Worm (Caenorhabditis elegans) whole organism, late embryonic: ENCODE data around the gene Y43F8B.20.
A peak's percentile ranks its signal among the peaks of the same experiment; 100 is the strongest.

ENCODE experiments used
- C08G9.2 ChIP-seq: sonication (generic microtip); optimal IDR thresholded peaks from 2 replicates; lab custom pipeline; 2016; ENCODE audit warnings: mild to moderate bottlenecking, missing genetic modification characterization, moderate library complexity, missing compliant biosample characterization
- C38D4.7 ChIP-seq: fragments of 200-800 bp; sonication (Bioruptor generic); optimal IDR thresholded peaks from 2 replicates; lab custom pipeline; 2018; ENCODE audit warnings: mild to moderate bottlenecking, missing genetic modification characterization, moderate library complexity, missing compliant biosample characterization
- F13H6.1 ChIP-seq: sonication (generic microtip); optimal IDR thresholded peaks from 2 replicates; lab custom pipeline; 2016; ENCODE audit warnings: missing genetic modification characterization, missing compliant biosample characterization
- T23F11.4 ChIP-seq: fragments of 200-800 bp; sonication (Bioruptor generic); optimal IDR thresholded peaks from 2 replicates; lab custom pipeline; 2018; ENCODE audit warnings: mild to moderate bottlenecking, missing genetic modification characterization, missing compliant biosample characterization
- ahr-1 ChIP-seq: sonication (generic microtip); optimal IDR thresholded peaks from 2 replicates; lab custom pipeline; 2016; ENCODE audit warnings: missing genetic modification characterization, missing compliant biosample characterization
- ceh-18 ChIP-seq: sonication (generic microtip); optimal IDR thresholded peaks from 2 replicates; lab custom pipeline; 2016; ENCODE audit warnings: missing genetic modification characterization, missing compliant biosample characterization
- ceh-2 ChIP-seq: sonication (generic microtip); optimal IDR thresholded peaks from 2 replicates; lab custom pipeline; 2016; ENCODE audit warnings: missing genotype, missing genetic modification characterization, missing compliant biosample characterization
- ceh-22 ChIP-seq: sonication (generic microtip); optimal IDR thresholded peaks from 2 replicates; lab custom pipeline; 2017; ENCODE audit warnings: missing biosample characterization, missing genetic modification characterization
- ceh-24 ChIP-seq: sonication (generic microtip); optimal IDR thresholded peaks from 2 replicates; lab custom pipeline; 2016; ENCODE audit warnings: mild to moderate bottlenecking, missing genetic modification characterization, missing compliant biosample characterization
- ceh-34 ChIP-seq: sonication (generic microtip); optimal IDR thresholded peaks from 2 replicates; lab custom pipeline; 2016; ENCODE audit warnings: mild to moderate bottlenecking, missing genetic modification characterization, missing compliant biosample characterization
- ceh-48 ChIP-seq: sonication (generic microtip); optimal IDR thresholded peaks from 2 replicates; lab custom pipeline; 2016; ENCODE audit warnings: missing genetic modification characterization, inconsistent platforms, missing compliant biosample characterization
- ceh-9 ChIP-seq: sonication (generic microtip); optimal IDR thresholded peaks from 2 replicates; lab custom pipeline; 2016; ENCODE audit warnings: mild to moderate bottlenecking, missing genetic modification characterization, inconsistent platforms, missing compliant biosample characterization
- che-1 ChIP-seq: sonication (generic microtip); optimal IDR thresholded peaks from 2 replicates; lab custom pipeline; 2016; ENCODE audit warnings: mild to moderate bottlenecking, missing genetic modification characterization, missing compliant biosample characterization
- dmd-4 ChIP-seq: sonication (generic microtip); optimal IDR thresholded peaks from 2 replicates; lab custom pipeline; 2016; ENCODE audit warnings: borderline replicate concordance, missing genetic modification characterization, missing compliant biosample characterization
- dve-1 ChIP-seq: sonication (generic microtip); optimal IDR thresholded peaks from 2 replicates; lab custom pipeline; 2017; ENCODE audit warnings: antibody characterized with exemption, mild to moderate bottlenecking, missing genetic modification characterization, missing compliant biosample characterization
- elt-2 ChIP-seq: sonication (generic microtip); optimal IDR thresholded peaks from 2 replicates; lab custom pipeline; 2016; ENCODE audit warnings: missing genetic modification reagents, missing genetic modification characterization, missing compliant biosample characterization
- elt-4 ChIP-seq: sonication (generic microtip); optimal IDR thresholded peaks from 2 replicates; lab custom pipeline; 2016; ENCODE audit warnings: missing genetic modification characterization, missing compliant biosample characterization
- ets-4 ChIP-seq: sonication (generic microtip); optimal IDR thresholded peaks from 2 replicates; lab custom pipeline; 2016; ENCODE audit warnings: missing genetic modification characterization, missing compliant biosample characterization
- eyg-1 ChIP-seq: sonication (generic microtip); optimal IDR thresholded peaks from 2 replicates; lab custom pipeline; 2016; ENCODE audit warnings: missing genotype, missing genetic modification characterization, missing compliant biosample characterization
- fkh-10 ChIP-seq: fragments of 150-350 bp; optimal IDR thresholded peaks from 2 replicates; lab custom pipeline; 2014; ENCODE audit warnings: missing biosample characterization, missing genetic modification reagents, missing genetic modification characterization
- fkh-6 ChIP-seq: sonication (generic microtip); optimal IDR thresholded peaks from 2 replicates; lab custom pipeline; 2016; ENCODE audit warnings: missing genetic modification characterization, missing compliant biosample characterization
- hlh-13 ChIP-seq: fragments of 200-800 bp; sonication (Bioruptor generic); optimal IDR thresholded peaks from 2 replicates; lab custom pipeline; 2018; ENCODE audit warnings: mild to moderate bottlenecking, missing genetic modification characterization, missing compliant biosample characterization
- hlh-15 ChIP-seq: sonication (generic microtip); optimal IDR thresholded peaks from 2 replicates; lab custom pipeline; 2016; ENCODE audit warnings: missing genetic modification characterization, missing compliant biosample characterization
- hlh-6 ChIP-seq: sonication (generic microtip); optimal IDR thresholded peaks from 2 replicates; lab custom pipeline; 2016; ENCODE audit warnings: missing genotype, missing genetic modification characterization, missing compliant biosample characterization
- hlh-8 ChIP-seq: sonication (generic microtip); optimal IDR thresholded peaks from 2 replicates; lab custom pipeline; 2016; ENCODE audit warnings: missing genotype, missing genetic modification characterization, missing compliant biosample characterization
- lim-6 ChIP-seq: sonication (generic microtip); optimal IDR thresholded peaks from 2 replicates; lab custom pipeline; 2016; ENCODE audit warnings: missing genetic modification characterization, missing compliant biosample characterization
- lin-11 ChIP-seq: fragments of 200-800 bp; sonication (Bioruptor generic); optimal IDR thresholded peaks from 2 replicates; lab custom pipeline; 2018; ENCODE audit warnings: mild to moderate bottlenecking, missing genetic modification characterization, missing compliant biosample characterization
- nfya-1 ChIP-seq: sonication (generic microtip); optimal IDR thresholded peaks from 2 replicates; lab custom pipeline; 2017; ENCODE audit warnings: missing genetic modification characterization, mild to moderate bottlenecking, missing compliant biosample characterization, antibody characterized with exemption, moderate library complexity
- nhr-11 ChIP-seq: fragments of 150-350 bp; optimal IDR thresholded peaks from 2 replicates; lab custom pipeline; 2014; ENCODE audit warnings: missing biosample characterization, missing genetic modification characterization
- nhr-232 ChIP-seq: sonication (generic microtip); optimal IDR thresholded peaks from 2 replicates; lab custom pipeline; 2016; ENCODE audit warnings: missing genetic modification characterization, missing compliant biosample characterization
- pag-3 ChIP-seq: sonication (generic microtip); optimal IDR thresholded peaks from 2 replicates; lab custom pipeline; 2016; ENCODE audit warnings: missing compliant biosample characterization, missing genetic modification characterization, borderline replicate concordance
- pha-2 ChIP-seq: sonication (generic microtip); optimal IDR thresholded peaks from 2 replicates; lab custom pipeline; 2017; ENCODE audit warnings: mild to moderate bottlenecking, missing genetic modification characterization, missing compliant biosample characterization
- pros-1 ChIP-seq: fragments of 150-350 bp; optimal IDR thresholded peaks from 2 replicates; lab custom pipeline; 2014; ENCODE audit warnings: missing biosample characterization, missing genetic modification reagents, missing genetic modification characterization
- ref-2 ChIP-seq: sonication (generic microtip); optimal IDR thresholded peaks from 2 replicates; lab custom pipeline; 2016; ENCODE audit warnings: missing genetic modification characterization, missing compliant biosample characterization
- rnt-1 ChIP-seq: sonication (generic microtip); optimal IDR thresholded peaks from 2 replicates; lab custom pipeline; 2016; ENCODE audit warnings: missing genetic modification characterization, missing compliant biosample characterization
- sdc-2 ChIP-seq: sonication (generic microtip); optimal IDR thresholded peaks from 2 replicates; lab custom pipeline; 2016; ENCODE audit warnings: missing genotype, missing genetic modification characterization, missing compliant biosample characterization
- tbx-2 ChIP-seq: sonication (generic microtip); optimal IDR thresholded peaks from 2 replicates; lab custom pipeline; 2016; ENCODE audit warnings: missing genetic modification characterization, missing compliant biosample characterization
- tbx-7 ChIP-seq: sonication (generic microtip); optimal IDR thresholded peaks from 2 replicates; lab custom pipeline; 2016; ENCODE audit warnings: missing genotype, missing genetic modification characterization, missing compliant biosample characterization
- ttx-3 ChIP-seq: sonication (generic microtip); optimal IDR thresholded peaks from 2 replicates; lab custom pipeline; 2016; ENCODE audit warnings: missing genetic modification reagents, missing genetic modification characterization, missing compliant biosample characterization
- unc-3 ChIP-seq, 2 experiments: fragments of 200-800 bp in 1 of 2; sonication (Bioruptor generic) in 1 of 2; sonication (generic microtip) in 1 of 2; conservative IDR thresholded peaks in 1 of 2; optimal IDR thresholded peaks in 1 of 2; 2 replicates each; pipeline versions ENCODE4 v1.3.6 to Lab custom; 2016 to 2022; ENCODE audit warnings: missing compliant biosample characterization in 2 of 2, missing genetic modification characterization in 2 of 2, missing genetic modification reagents in 1 of 2
- unc-86 ChIP-seq: sonication (generic microtip); optimal IDR thresholded peaks from 2 replicates; lab custom pipeline; 2016; ENCODE audit warnings: missing genetic modification characterization, missing compliant biosample characterization

The Y43F8B.20 gene

DNA sequence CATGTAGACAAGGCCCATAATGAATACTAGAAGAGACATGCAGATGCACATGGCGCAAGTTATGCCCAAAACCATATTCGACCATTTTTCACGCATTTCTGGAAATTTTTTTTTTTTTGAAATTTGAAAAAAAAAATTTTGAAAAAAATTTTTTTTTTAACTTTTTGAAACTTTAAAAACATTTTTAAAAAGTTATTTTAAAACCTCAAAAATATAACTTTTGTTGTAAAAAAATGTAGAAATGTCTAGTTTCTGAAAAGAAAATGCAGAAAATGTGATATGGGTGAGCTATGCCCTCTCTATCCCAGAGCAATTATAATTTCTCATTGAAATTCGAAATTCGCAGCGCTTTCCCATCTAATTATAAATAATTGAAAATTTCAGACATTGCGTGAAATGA lies at the start of gene Y43F8B.20:
Gene Y43F8B.20 (minus strand): TSS at position 101 of the 400 bp plus-strand sequence.
- TF ChIP-seq elt-2 (tag; lab: Kevin White, UChicago), result no peak
- no peak for TF ChIP-seq ceh-24 (tag; lab: Kevin White, UChicago)
- TF ChIP-seq lin-11 (tag; lab: Kevin White, UChicago), result no peak
- TF ChIP-seq fkh-10, result no peak
- no peak for TF ChIP-seq ahr-1 (tag; lab: Kevin White, UChicago)
- no peak for TF ChIP-seq tbx-2 (tag; lab: Kevin White, UChicago)

DNA sequence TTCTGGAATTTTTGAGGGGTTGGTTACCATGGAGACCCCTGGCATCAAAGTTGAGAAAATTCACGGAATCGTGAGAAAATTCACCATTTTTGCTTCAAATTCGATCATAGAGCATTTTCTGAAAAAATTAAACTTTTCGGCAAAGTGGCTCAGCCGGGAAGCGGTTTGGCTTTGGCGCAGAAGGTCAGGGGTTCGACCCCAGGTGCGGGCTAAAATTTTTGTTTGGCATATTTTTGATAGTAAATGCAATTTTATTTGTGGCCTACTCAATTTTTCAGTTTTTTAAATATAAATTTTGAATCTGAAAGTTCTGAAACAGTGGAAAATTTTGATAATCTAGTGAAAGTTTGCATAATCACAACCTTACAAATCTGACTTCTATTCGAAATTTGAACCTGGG lies 49.5 kb upstream of the Y43F8B.20 start:
- no peak for TF ChIP-seq sdc-2 (tag; lab: Kevin White, UChicago)
- TF ChIP-seq rnt-1 (tag; lab: Kevin White, UChicago), result no peak
- no peak for TF ChIP-seq nhr-11 (tag; lab: Kevin White, UChicago)
- TF ChIP-seq unc-86 (tag; lab: Kevin White, UChicago), result no peak
- TF ChIP-seq hlh-8 (tag; lab: Kevin White, UChicago), result no peak
- no peak for TF ChIP-seq hlh-15 (tag; lab: Kevin White, UChicago)

DNA sequence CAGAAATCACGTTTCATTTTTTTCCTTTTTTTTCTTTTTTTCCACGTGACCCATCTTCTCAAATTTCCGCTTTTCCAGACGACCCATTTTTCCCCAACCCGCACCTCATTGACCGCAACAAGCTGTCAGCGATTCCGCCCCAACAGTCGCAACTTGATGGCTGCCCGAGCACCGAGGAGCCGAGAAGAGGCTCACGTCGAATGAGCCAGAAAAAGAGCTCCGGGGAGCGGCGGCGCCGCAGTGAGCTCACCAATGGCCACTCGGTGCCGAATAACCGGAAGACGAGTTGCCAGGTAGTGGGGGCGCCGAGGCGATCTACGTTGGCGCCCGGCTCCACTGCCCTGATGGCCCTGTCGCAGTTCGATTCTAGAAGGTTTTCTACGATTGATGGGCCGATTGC lies 41.2 kb upstream of the Y43F8B.20 start:
- TF ChIP-seq unc-3 (GFP tag; conservative IDR thresholded peaks at IDR 0.05; lab: Robert Waterston, UW), result no peak
- no peak for TF ChIP-seq unc-3 (tag; optimal IDR thresholded peaks at IDR 0.05; lab: Kevin White, UChicago)
- no peak for TF ChIP-seq hlh-15 (tag; lab: Kevin White, UChicago)
- TF ChIP-seq tbx-7 (tag; lab: Kevin White, UChicago), result no peak
- TF ChIP-seq ceh-18 (tag; lab: Kevin White, UChicago), result no peak
- peak; percentile 79 for TF ChIP-seq elt-4 (tag; lab: Kevin White, UChicago)
- TF ChIP-seq ref-2 (tag; lab: Kevin White, UChicago), result no peak
- TF ChIP-seq fkh-10, result no peak
- peak; percentile 8 for TF ChIP-seq hlh-6
- no peak for TF ChIP-seq fkh-6
- TF ChIP-seq sdc-2 (tag; lab: Kevin White, UChicago), result no peak
- no peak for TF ChIP-seq dve-1 (tag; lab: Kevin White, UChicago)
- TF ChIP-seq nhr-232 (tag; lab: Kevin White, UChicago), result no peak
- no peak for TF ChIP-seq ttx-3 (tag; lab: Kevin White, UChicago)
- TF ChIP-seq lin-11 (tag; lab: Kevin White, UChicago), result no peak
- no peak for TF ChIP-seq ceh-9 (tag; lab: Kevin White, UChicago)
- TF ChIP-seq pha-2 (tag; lab: Kevin White, UChicago), result no peak
- no peak for TF ChIP-seq dmd-4

DNA sequence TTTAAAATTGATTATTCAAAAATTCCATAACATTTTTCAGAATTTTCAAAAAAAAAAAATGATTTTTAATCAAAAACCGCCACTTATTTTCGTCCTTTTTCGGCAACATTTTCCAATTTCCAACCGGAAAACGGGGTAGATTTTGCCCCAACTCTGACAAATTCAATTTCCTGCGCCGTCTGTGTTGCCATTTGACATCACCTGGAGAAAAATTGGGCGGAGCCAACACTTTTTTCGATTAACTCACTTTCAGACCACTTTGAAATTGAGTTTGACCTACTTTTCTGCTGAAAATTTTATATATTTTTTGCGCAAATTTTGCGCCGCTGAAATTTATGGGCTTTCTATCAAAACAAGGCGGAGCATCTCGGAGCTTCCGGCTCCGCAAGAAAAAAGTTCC lies 32.7 kb upstream of the Y43F8B.20 start:
- TF ChIP-seq hlh-6 (no peak), ets-4 (no peak), ceh-34 (tag; lab: Kevin White, UChicago) (no peak), elt-2 (tag; lab: Kevin White, UChicago) (no peak), T23F11.4 (GFP tag; lab: Kevin White, UChicago) (no peak), hlh-8 (tag; lab: Kevin White, UChicago) (no peak), F13H6.1 (tag; lab: Kevin White, UChicago) (no peak), lin-11 (tag; lab: Kevin White, UChicago) (no peak), ceh-2 (tag; lab: Kevin White, UChicago) (no peak), C38D4.7 (no peak), unc-86 (tag; lab: Kevin White, UChicago) (no peak), C08G9.2 (no peak), pros-1 (tag; lab: Kevin White, UChicago) (no peak), nfya-1 (tag; lab: Kevin White, UChicago) (no peak)

DNA sequence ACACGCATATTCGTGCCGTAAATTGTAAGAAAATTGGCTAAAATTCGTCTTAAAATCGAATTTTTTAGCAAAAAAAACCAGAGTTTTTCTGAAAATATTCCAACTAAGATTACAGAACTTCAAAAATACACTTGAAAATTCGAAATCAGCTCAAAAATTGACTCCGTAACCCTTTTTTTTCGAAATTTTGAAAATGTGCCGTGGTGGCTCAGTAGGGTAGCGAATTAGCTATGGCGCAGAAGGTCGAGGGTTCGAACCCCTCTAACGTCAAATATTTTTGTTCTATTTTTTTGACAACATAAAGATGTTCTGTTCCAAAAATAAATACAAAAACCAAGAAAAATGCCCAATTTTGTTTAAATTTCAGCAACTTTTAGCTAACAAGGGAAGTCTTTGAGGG lies 29.9 kb upstream of the Y43F8B.20 start:
- TF ChIP-seq F13H6.1 (tag; lab: Kevin White, UChicago) (no peak), ceh-48 (no peak), hlh-13 (GFP tag; lab: Kevin White, UChicago) (no peak), pag-3 (no peak), lim-6 (tag; lab: Kevin White, UChicago) (no peak), hlh-6 (no peak), che-1 (no peak), hlh-15 (tag; lab: Kevin White, UChicago) (no peak), ttx-3 (tag; lab: Kevin White, UChicago) (no peak), eyg-1 (tag; lab: Kevin White, UChicago) (no peak), rnt-1 (tag; lab: Kevin White, UChicago) (no peak), ceh-22 (tag; lab: Kevin White, UChicago) (no peak), unc-3 (GFP tag; conservative IDR thresholded peaks at IDR 0.05; lab: Robert Waterston, UW) (no peak), unc-3 (tag; optimal IDR thresholded peaks at IDR 0.05; lab: Kevin White, UChicago) (no peak)
